Worm (Caenorhabditis elegans) whole organism, late embryonic: ENCODE measurements around the gene F07C3.9.

Source experiments
- F13H6.1 ChIP-seq: sonication (generic microtip); optimal IDR thresholded peaks from 2 replicates; lab custom pipeline; 2016; ENCODE audit warnings: missing genetic modification characterization, missing compliant biosample characterization
- T23F11.4 ChIP-seq: fragments of 200-800 bp; sonication (Bioruptor generic); optimal IDR thresholded peaks from 2 replicates; lab custom pipeline; 2018; ENCODE audit warnings: mild to moderate bottlenecking, missing genetic modification characterization, missing compliant biosample characterization
- Y22D7AL.16 ChIP-seq: sonication (generic microtip); optimal IDR thresholded peaks from 2 replicates; lab custom pipeline; 2016; ENCODE audit warnings: missing genetic modification characterization, missing compliant biosample characterization
- ahr-1 ChIP-seq: sonication (generic microtip); optimal IDR thresholded peaks from 2 replicates; lab custom pipeline; 2016; ENCODE audit warnings: missing genetic modification characterization, missing compliant biosample characterization
- ceh-14 ChIP-seq: sonication (generic microtip); optimal IDR thresholded peaks from 2 replicates; lab custom pipeline; 2016; ENCODE audit warnings: missing genotype, missing genetic modification characterization, missing compliant biosample characterization
- ceh-18 ChIP-seq: sonication (generic microtip); optimal IDR thresholded peaks from 2 replicates; lab custom pipeline; 2016; ENCODE audit warnings: missing genetic modification characterization, missing compliant biosample characterization
- ceh-19 ChIP-seq: fragments of 200-800 bp; sonication (Bioruptor generic); optimal IDR thresholded peaks from 2 replicates; lab custom pipeline; 2018; ENCODE audit warnings: mild to moderate bottlenecking, missing genetic modification characterization, missing compliant biosample characterization
- ceh-22 ChIP-seq: sonication (generic microtip); optimal IDR thresholded peaks from 2 replicates; lab custom pipeline; 2017; ENCODE audit warnings: missing biosample characterization, missing genetic modification characterization
- ceh-30 ChIP-seq: fragments of 150-350 bp; optimal IDR thresholded peaks from 2 replicates; lab custom pipeline; 2014; ENCODE audit warnings: missing biosample characterization, missing genetic modification characterization
- ceh-31 ChIP-seq: sonication (generic microtip); optimal IDR thresholded peaks from 2 replicates; lab custom pipeline; 2016; ENCODE audit warnings: missing genetic modification characterization, missing compliant biosample characterization
- ceh-34 ChIP-seq: sonication (generic microtip); optimal IDR thresholded peaks from 2 replicates; lab custom pipeline; 2016; ENCODE audit warnings: mild to moderate bottlenecking, missing genetic modification characterization, missing compliant biosample characterization
- ceh-6 ChIP-seq: fragments of 200-800 bp; sonication (Bioruptor generic); optimal IDR thresholded peaks from 2 replicates; lab custom pipeline; 2018; ENCODE audit warnings: mild to moderate bottlenecking, missing genetic modification characterization, missing compliant biosample characterization
- dmd-4 ChIP-seq: sonication (generic microtip); optimal IDR thresholded peaks from 2 replicates; lab custom pipeline; 2016; ENCODE audit warnings: borderline replicate concordance, missing genetic modification characterization, missing compliant biosample characterization
- dve-1 ChIP-seq: sonication (generic microtip); optimal IDR thresholded peaks from 2 replicates; lab custom pipeline; 2017; ENCODE audit warnings: antibody characterized with exemption, mild to moderate bottlenecking, missing genetic modification characterization, missing compliant biosample characterization
- eyg-1 ChIP-seq: sonication (generic microtip); optimal IDR thresholded peaks from 2 replicates; lab custom pipeline; 2016; ENCODE audit warnings: missing genotype, missing genetic modification characterization, missing compliant biosample characterization
- fax-1 ChIP-seq: sonication (generic microtip); optimal IDR thresholded peaks from 2 replicates; lab custom pipeline; 2016; ENCODE audit warnings: missing genotype, missing genetic modification characterization, missing compliant biosample characterization
- fkh-10 ChIP-seq: fragments of 150-350 bp; optimal IDR thresholded peaks from 2 replicates; lab custom pipeline; 2014; ENCODE audit warnings: missing biosample characterization, missing genetic modification reagents, missing genetic modification characterization
- fkh-6 ChIP-seq: sonication (generic microtip); optimal IDR thresholded peaks from 2 replicates; lab custom pipeline; 2016; ENCODE audit warnings: missing genetic modification characterization, missing compliant biosample characterization
- gmeb-2 ChIP-seq: sonication (generic microtip); optimal IDR thresholded peaks from 2 replicates; lab custom pipeline; 2016; ENCODE audit warnings: missing genetic modification characterization, inconsistent platforms, missing compliant biosample characterization
- hlh-13 ChIP-seq: fragments of 200-800 bp; sonication (Bioruptor generic); optimal IDR thresholded peaks from 2 replicates; lab custom pipeline; 2018; ENCODE audit warnings: mild to moderate bottlenecking, missing genetic modification characterization, missing compliant biosample characterization
- hlh-30 ChIP-seq: sonication (generic microtip); optimal IDR thresholded peaks from 2 replicates; lab custom pipeline; 2017; ENCODE audit warnings: antibody characterized with exemption, missing genetic modification characterization, missing compliant biosample characterization; ENCODE audit not compliant: insufficient read depth
- hlh-6 ChIP-seq: sonication (generic microtip); optimal IDR thresholded peaks from 2 replicates; lab custom pipeline; 2016; ENCODE audit warnings: missing genotype, missing genetic modification characterization, missing compliant biosample characterization
- madf-2 ChIP-seq: sonication (generic microtip); optimal IDR thresholded peaks from 2 replicates; lab custom pipeline; 2017; ENCODE audit warnings: missing genetic modification characterization, missing compliant biosample characterization
- mec-3 ChIP-seq: sonication (generic microtip); optimal IDR thresholded peaks from 2 replicates; lab custom pipeline; 2016; ENCODE audit warnings: borderline replicate concordance, missing genetic modification characterization, missing compliant biosample characterization
- nfya-1 ChIP-seq: sonication (generic microtip); optimal IDR thresholded peaks from 2 replicates; lab custom pipeline; 2017; ENCODE audit warnings: missing genetic modification characterization, mild to moderate bottlenecking, missing compliant biosample characterization, antibody characterized with exemption, moderate library complexity
- nhr-11 ChIP-seq: fragments of 150-350 bp; optimal IDR thresholded peaks from 2 replicates; lab custom pipeline; 2014; ENCODE audit warnings: missing biosample characterization, missing genetic modification characterization
- nhr-232 ChIP-seq: sonication (generic microtip); optimal IDR thresholded peaks from 2 replicates; lab custom pipeline; 2016; ENCODE audit warnings: missing genetic modification characterization, missing compliant biosample characterization
- npax-4 ChIP-seq: sonication (generic microtip); optimal IDR thresholded peaks from 2 replicates; lab custom pipeline; 2016; ENCODE audit warnings: missing genetic modification characterization, missing compliant biosample characterization
- pat-9 ChIP-seq: fragments of 200-800 bp; sonication (Bioruptor generic); optimal IDR thresholded peaks from 2 replicates; lab custom pipeline; 2018; ENCODE audit warnings: mild to moderate bottlenecking, missing genetic modification characterization, moderate library complexity, missing compliant biosample characterization
- pha-2 ChIP-seq: sonication (generic microtip); optimal IDR thresholded peaks from 2 replicates; lab custom pipeline; 2017; ENCODE audit warnings: mild to moderate bottlenecking, missing genetic modification characterization, missing compliant biosample characterization
- pha-4 ChIP-seq: fragments of 150-350 bp; optimal IDR thresholded peaks from 2 replicates; lab custom pipeline; 2018; ENCODE audit warnings: missing biosample characterization, missing genetic modification reagents, missing genetic modification characterization
- pqm-1 ChIP-seq: sonication (generic microtip); optimal IDR thresholded peaks from 2 replicates; lab custom pipeline; 2016; ENCODE audit warnings: missing genetic modification characterization, missing compliant biosample characterization
- pros-1 ChIP-seq: fragments of 150-350 bp; optimal IDR thresholded peaks from 2 replicates; lab custom pipeline; 2014; ENCODE audit warnings: missing biosample characterization, missing genetic modification reagents, missing genetic modification characterization
- rnt-1 ChIP-seq: sonication (generic microtip); optimal IDR thresholded peaks from 2 replicates; lab custom pipeline; 2016; ENCODE audit warnings: missing genetic modification characterization, missing compliant biosample characterization
- syd-9 ChIP-seq: sonication (generic microtip); optimal IDR thresholded peaks from 2 replicates; lab custom pipeline; 2016; ENCODE audit warnings: mild to moderate bottlenecking, missing genetic modification characterization, moderate library complexity, missing compliant biosample characterization
- tbx-2 ChIP-seq: sonication (generic microtip); optimal IDR thresholded peaks from 2 replicates; lab custom pipeline; 2016; ENCODE audit warnings: missing genetic modification characterization, missing compliant biosample characterization
- ttx-3 ChIP-seq: sonication (generic microtip); optimal IDR thresholded peaks from 2 replicates; lab custom pipeline; 2016; ENCODE audit warnings: missing genetic modification reagents, missing genetic modification characterization, missing compliant biosample characterization
- unc-3 ChIP-seq, 2 experiments: fragments of 200-800 bp in 1 of 2; sonication (Bioruptor generic) in 1 of 2; sonication (generic microtip) in 1 of 2; conservative IDR thresholded peaks in 1 of 2; optimal IDR thresholded peaks in 1 of 2; 2 replicates each; pipeline versions ENCODE4 v1.3.6 to Lab custom; 2016 to 2022; ENCODE audit warnings: missing compliant biosample characterization in 2 of 2, missing genetic modification characterization in 2 of 2, missing genetic modification reagents in 1 of 2
- unc-42 ChIP-seq: sonication (generic microtip); optimal IDR thresholded peaks from 2 replicates; lab custom pipeline; 2016; ENCODE audit warnings: missing genotype, missing genetic modification characterization, missing compliant biosample characterization
- unc-55 ChIP-seq: sonication (generic microtip); optimal IDR thresholded peaks from 2 replicates; lab custom pipeline; 2017; ENCODE audit warnings: missing biosample characterization, missing genetic modification reagents, missing genetic modification characterization
- zip-5 ChIP-seq: sonication (generic microtip); optimal IDR thresholded peaks from 2 replicates; lab custom pipeline; 2016; ENCODE audit warnings: missing genetic modification characterization, missing compliant biosample characterization

F07C3.9 gene

DNA sequence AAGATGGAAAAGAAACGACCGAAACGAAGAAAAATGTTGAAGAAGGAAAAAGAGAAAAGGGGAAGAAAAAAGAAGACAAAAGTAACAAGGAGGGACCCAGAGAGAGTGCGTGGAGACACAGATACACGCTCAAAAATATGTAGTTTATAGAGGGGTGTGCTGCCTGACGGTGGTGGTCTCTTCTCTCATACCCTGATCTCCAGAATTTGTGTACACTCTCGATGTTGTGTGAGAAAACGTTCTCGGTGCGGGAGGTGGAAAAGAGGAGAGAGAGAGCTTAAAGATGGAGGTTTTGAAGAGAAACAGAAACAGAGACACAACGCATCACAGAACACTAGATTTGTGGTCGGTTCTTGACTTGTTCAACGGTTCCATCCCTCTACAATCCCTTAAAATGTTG is 19.1 kb upstream of the F07C3.9 start (continued):
- peak; percentile 86 for TF ChIP-seq ceh-31 (tag; lab: Kevin White, UChicago)
- no peak for TF ChIP-seq npax-4
- TF ChIP-seq madf-2: no peak
- TF ChIP-seq rnt-1 (tag; lab: Kevin White, UChicago): peak; percentile 56
- no peak for TF ChIP-seq hlh-13 (GFP tag; lab: Kevin White, UChicago)
- peak; percentile 56 for TF ChIP-seq unc-42
- TF ChIP-seq tbx-2: peak; percentile 59
- TF ChIP-seq mec-3 (tag; lab: Kevin White, UChicago): no peak
- peak; percentile 26 for TF ChIP-seq unc-55
- no peak for TF ChIP-seq hlh-30
- TF ChIP-seq hlh-6: no peak
- TF ChIP-seq Y22D7AL.16: no peak
- no peak for TF ChIP-seq ceh-22
- TF ChIP-seq nhr-11 (tag; lab: Kevin White, UChicago): no peak
- TF ChIP-seq ceh-30 (tag; lab: Kevin White, UChicago): peak; percentile 7
- TF ChIP-seq eyg-1: no peak
- TF ChIP-seq pha-4: no peak
- peak; percentile 66 for TF ChIP-seq ceh-18 (tag; lab: Kevin White, UChicago)

DNA sequence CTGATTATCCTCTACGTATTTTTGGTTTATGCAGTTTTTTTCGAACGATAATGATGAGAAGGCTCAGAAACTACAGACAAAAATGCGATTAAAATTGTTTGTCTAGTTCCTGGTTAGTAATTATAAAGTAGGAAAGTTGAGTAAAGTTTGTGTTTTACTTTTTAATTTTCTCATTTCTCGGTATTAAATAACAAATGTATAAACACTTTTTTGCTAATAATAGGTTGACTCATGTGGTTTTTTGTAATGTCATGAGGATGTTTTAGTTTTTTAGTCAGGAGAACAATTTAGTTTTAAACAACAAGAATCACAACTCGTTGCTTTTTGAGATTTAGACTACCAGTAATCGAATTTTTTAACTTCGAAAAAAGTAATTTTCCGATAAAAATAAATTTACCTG is 18.2 kb upstream of the F07C3.9 start:
- TF ChIP-seq nfya-1 (no peak), ttx-3 (tag; lab: Kevin White, UChicago) (no peak), dve-1 (tag; lab: Kevin White, UChicago) (no peak), fkh-10 (no peak), ceh-14 (tag; lab: Kevin White, UChicago) (no peak), ceh-34 (tag; lab: Kevin White, UChicago) (no peak), ceh-6 (no peak), hlh-30 (no peak), pat-9 (tag; lab: Kevin White, UChicago) (no peak), T23F11.4 (no peak), unc-42 (no peak), pha-2 (tag; lab: Kevin White, UChicago) (no peak), tbx-2 (no peak), ceh-19 (no peak)

DNA sequence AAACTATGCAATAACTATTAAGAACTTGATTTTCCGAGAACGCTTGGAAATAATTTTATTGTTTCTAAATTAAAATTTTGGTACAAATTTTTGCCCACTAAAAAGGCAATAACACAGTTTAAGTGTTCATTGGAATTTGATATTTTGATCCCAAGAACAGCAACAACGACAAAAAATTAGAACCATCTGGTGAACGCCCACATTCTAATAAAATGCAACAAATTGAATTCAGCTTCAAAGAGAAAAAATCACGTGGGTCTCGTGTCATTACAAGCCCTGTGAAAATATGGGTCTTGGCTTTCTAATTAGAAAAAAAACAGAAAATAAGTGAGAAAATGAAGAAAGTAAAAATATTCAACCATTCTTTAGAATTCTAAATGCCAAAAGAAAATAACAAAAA is 17.4 kb upstream of the F07C3.9 start:
- TF ChIP-seq fkh-6 (no peak), syd-9 (tag; lab: Kevin White, UChicago) (no peak), Y22D7AL.16 (no peak), pqm-1 (tag; lab: Kevin White, UChicago) (no peak), nhr-232 (tag; lab: Kevin White, UChicago) (no peak), madf-2 (no peak), zip-5 (no peak), eyg-1 (no peak), dmd-4 (tag; lab: Kevin White, UChicago) (no peak), fax-1 (tag; lab: Kevin White, UChicago) (no peak), ttx-3 (tag; lab: Kevin White, UChicago) (no peak), gmeb-2 (tag; lab: Kevin White, UChicago) (no peak), unc-3 (GFP tag; conservative IDR thresholded peaks at IDR 0.05; lab: Robert Waterston, UW) (no peak), unc-3 (tag; optimal IDR thresholded peaks at IDR 0.05; lab: Kevin White, UChicago) (no peak), mec-3 (tag; lab: Kevin White, UChicago) (no peak), pros-1 (tag; lab: Kevin White, UChicago) (no peak)

DNA sequence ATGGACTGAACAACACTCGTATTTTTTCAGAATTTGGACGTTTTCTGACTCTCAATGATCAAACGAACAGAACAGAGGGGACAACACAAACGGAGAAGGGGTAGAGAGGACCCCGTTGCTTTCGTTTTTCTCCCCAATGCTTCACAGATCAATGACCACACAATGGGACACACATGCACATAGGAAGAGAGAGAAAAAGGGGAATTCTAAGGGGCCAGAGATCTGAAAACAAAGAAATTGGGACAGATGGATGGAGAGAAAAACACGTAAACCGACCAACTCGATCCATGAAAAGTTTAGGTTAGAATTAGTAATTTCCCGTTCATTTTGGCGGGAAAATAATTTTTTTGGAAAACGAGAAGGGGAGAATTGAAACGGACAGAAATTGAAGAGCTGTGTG is 16.0 kb upstream of the F07C3.9 start:
- TF ChIP-seq ceh-18 (tag; lab: Kevin White, UChicago): peak; percentile 11
- peak; percentile 7 for TF ChIP-seq tbx-2
- TF ChIP-seq ahr-1 (tag; lab: Kevin White, UChicago): no peak
- TF ChIP-seq ceh-31 (tag; lab: Kevin White, UChicago): peak; percentile 47
- TF ChIP-seq ceh-30 (tag; lab: Kevin White, UChicago): no peak
- TF ChIP-seq F13H6.1: no peak
- peak; percentile 35 for TF ChIP-seq unc-42
